Worm (Caenorhabditis elegans) whole organism, L4 larva: ENCODE results near the gene eas-1.

Experiments used
- D1046.2 ChIP-seq: fragments of 200-800 bp; sonication (Bioruptor generic); IDR thresholded peaks from 2 replicates; pipeline ENCODE4 v1.3.6; 2022; ENCODE audit warnings: missing genetic modification characterization, missing compliant biosample characterization
- F37D6.2 ChIP-seq: sonication (generic microtip); optimal IDR thresholded peaks from 2 replicates; lab custom pipeline; 2016; ENCODE audit warnings: mild to moderate bottlenecking, missing genetic modification characterization, missing compliant biosample characterization
- F49E8.2 ChIP-seq: sonication (generic microtip); optimal IDR thresholded peaks from 2 replicates; lab custom pipeline; 2016; ENCODE audit warnings: missing compliant biosample characterization, mild to moderate bottlenecking, missing genetic modification characterization, borderline replicate concordance
- T26A8.4 ChIP-seq: fragments of 200-800 bp; sonication (Bioruptor generic); IDR thresholded peaks from 2 replicates; pipeline ENCODE4 v1.3.6; 2022; ENCODE audit warnings: missing genetic modification characterization, missing compliant biosample characterization
- Y48G9A.11 ChIP-seq: fragments of 200-800 bp; sonication (Bioruptor generic); IDR thresholded peaks from 2 replicates; pipeline ENCODE4 v1.3.6; 2022; ENCODE audit warnings: missing genetic modification reagents, missing genetic modification characterization, missing compliant biosample characterization
- Y75B8A.6 ChIP-seq: fragments of 200-800 bp; sonication (Bioruptor generic); IDR thresholded peaks from 2 replicates; pipeline ENCODE4 v1.3.6; 2022; ENCODE audit warnings: missing genetic modification reagents, missing genetic modification characterization, missing compliant biosample characterization
- ZK337.2 ChIP-seq: fragments of 200-800 bp; sonication (Bioruptor generic); IDR thresholded peaks from 2 replicates; pipeline ENCODE4 v1.3.6; 2022; ENCODE audit warnings: missing genetic modification reagents, missing genetic modification characterization, missing compliant biosample characterization
- arid-1 ChIP-seq: fragments of 200-800 bp; sonication (Bioruptor generic); conservative IDR thresholded peaks from 2 replicates; pipeline ENCODE4 v1.3.6; 2022; ENCODE audit warnings: missing genetic modification reagents, missing genetic modification characterization, missing compliant biosample characterization
- ceh-28 ChIP-seq: fragments of 150-350 bp; optimal IDR thresholded peaks from 2 replicates; lab custom pipeline; 2014; ENCODE audit warnings: missing biosample characterization, missing genetic modification reagents, missing genetic modification characterization
- ceh-44 ChIP-seq: fragments of 200-800 bp; sonication (Bioruptor generic); IDR thresholded peaks from 2 replicates; pipeline ENCODE4 v1.3.6; 2022; ENCODE audit warnings: missing genetic modification reagents, missing genetic modification characterization, missing compliant biosample characterization
- ctbp-1 ChIP-seq: fragments of 200-800 bp; sonication (Bioruptor generic); IDR thresholded peaks from 2 replicates; pipeline ENCODE4 v1.3.6; 2022; ENCODE audit warnings: missing genetic modification reagents, missing genetic modification characterization, missing compliant biosample characterization
- daf-16 ChIP-seq, 3 experiments: sonication (generic microtip); optimal IDR thresholded peaks; 2 replicates each; lab custom pipeline; 2016 to 2017; ENCODE audit warnings: missing genetic modification characterization in 3 of 3, missing genetic modification reagents in 3 of 3, mild to moderate bottlenecking in 2 of 3, missing compliant biosample characterization in 2 of 3, missing biosample characterization in 1 of 3, moderate library complexity in 1 of 3
- dmd-6 ChIP-seq: fragments of 200-800 bp; sonication (Bioruptor generic); IDR thresholded peaks from 2 replicates; pipeline ENCODE4 v1.3.6; 2022; ENCODE audit warnings: missing genetic modification reagents, missing genetic modification characterization, missing compliant biosample characterization
- dmd-8 ChIP-seq: fragments of 200-800 bp; sonication (Bioruptor generic); IDR thresholded peaks from 2 replicates; pipeline ENCODE4 v1.3.6; 2022; ENCODE audit warnings: missing genetic modification characterization, missing compliant biosample characterization
- dmd-9 ChIP-seq: fragments of 200-800 bp; sonication (Bioruptor generic); IDR thresholded peaks from 2 replicates; pipeline ENCODE4 v1.3.6; 2022; ENCODE audit warnings: missing genetic modification reagents, missing genetic modification characterization, missing compliant biosample characterization
- dpl-1 ChIP-seq: fragments of 150-350 bp; optimal IDR thresholded peaks from 2 replicates; lab custom pipeline; 2014; ENCODE audit warnings: missing biosample characterization, missing genetic modification reagents, missing genetic modification characterization
- egl-43 ChIP-seq: fragments of 200-800 bp; sonication (Bioruptor generic); IDR thresholded peaks from 2 replicates; pipeline ENCODE4 v1.3.6; 2022; ENCODE audit warnings: missing genetic modification reagents, missing genetic modification characterization, missing compliant biosample characterization
- hif-1 ChIP-seq, 2 experiments: sonication (generic microtip); optimal IDR thresholded peaks; 2 replicates each; lab custom pipeline; 2016 to 2017; ENCODE audit warnings: missing compliant biosample characterization in 2 of 2, missing genetic modification characterization in 2 of 2, missing genetic modification reagents in 2 of 2, missing genotype in 2 of 2, mild to moderate bottlenecking in 1 of 2
- hlh-11 ChIP-seq: fragments of 200-800 bp; sonication (Bioruptor generic); optimal IDR thresholded peaks from 2 replicates; lab custom pipeline; 2018; ENCODE audit warnings: mild to moderate bottlenecking, missing genetic modification characterization, missing compliant biosample characterization
- hlh-30 ChIP-seq: sonication (generic microtip); optimal IDR thresholded peaks from 2 replicates; lab custom pipeline; 2017; ENCODE audit warnings: antibody characterized with exemption, mild to moderate bottlenecking, missing genetic modification characterization, missing compliant biosample characterization; ENCODE audit not compliant: insufficient read depth
- hmg-1.1 ChIP-seq: fragments of 200-800 bp; sonication (Bioruptor generic); IDR thresholded peaks from 2 replicates; pipeline ENCODE4 v1.3.6; 2022; ENCODE audit warnings: missing genetic modification reagents, missing genetic modification characterization, missing compliant biosample characterization
- lim-7 ChIP-seq: fragments of 200-800 bp; sonication (Bioruptor generic); IDR thresholded peaks from 2 replicates; pipeline ENCODE4 v1.3.6; 2022; ENCODE audit warnings: missing genetic modification characterization, missing compliant biosample characterization
- lin-1 ChIP-seq: fragments of 200-800 bp; sonication (Bioruptor generic); IDR thresholded peaks from 2 replicates; pipeline ENCODE4 v1.3.6; 2022; ENCODE audit warnings: missing genetic modification reagents, missing genetic modification characterization, missing compliant biosample characterization
- lin-13 ChIP-seq: fragments of 150-350 bp; optimal IDR thresholded peaks from 2 replicates; lab custom pipeline; 2014; ENCODE audit warnings: missing biosample characterization, missing genetic modification reagents, missing genetic modification characterization
- lin-15B ChIP-seq: fragments of 150-350 bp; sonication (generic microtip); optimal IDR thresholded peaks from 3 replicates; lab custom pipeline; 2014; ENCODE audit warnings: missing biosample characterization, missing genetic modification characterization
- lin-29 ChIP-seq: fragments of 200-800 bp; sonication (Bioruptor generic); IDR thresholded peaks from 2 replicates; pipeline ENCODE4 v1.3.6; 2022; ENCODE audit warnings: missing genetic modification reagents, missing genetic modification characterization, missing compliant biosample characterization
- lin-38 ChIP-seq: fragments of 200-800 bp; sonication (Bioruptor generic); IDR thresholded peaks from 2 replicates; pipeline ENCODE4 v1.3.6; 2022; ENCODE audit warnings: missing genetic modification reagents, missing genetic modification characterization, missing compliant biosample characterization
- lsy-2 ChIP-seq, 2 experiments: fragments of 150-350 bp in 1 of 2; sonication (generic microtip) in 1 of 2; optimal IDR thresholded peaks; 2 replicates each; lab custom pipeline; 2014 to 2017; ENCODE audit warnings: missing biosample characterization in 2 of 2, missing genetic modification characterization in 2 of 2
- madf-5 ChIP-seq, 2 experiments: fragments of 200-800 bp; sonication (Bioruptor generic); IDR thresholded peaks; 2 replicates each; pipeline ENCODE4 v1.3.6; 2022; ENCODE audit warnings: missing compliant biosample characterization in 2 of 2, missing genetic modification characterization in 2 of 2
- madf-9 ChIP-seq: fragments of 200-800 bp; sonication (Bioruptor generic); conservative IDR thresholded peaks from 2 replicates; pipeline ENCODE4 v1.3.6; 2022; ENCODE audit warnings: missing genetic modification reagents, missing genetic modification characterization, missing compliant biosample characterization
- mdl-1 ChIP-seq, 2 experiments: fragments of 150-350 bp in 1 of 2; sonication (generic microtip) in 1 of 2; optimal IDR thresholded peaks; 2 replicates each; lab custom pipeline; 2014 to 2017; ENCODE audit warnings: missing biosample characterization in 2 of 2, missing genetic modification characterization in 2 of 2
- mep-1 ChIP-seq: fragments of 150-350 bp; sonication (generic microtip); optimal IDR thresholded peaks from 3 replicates; lab custom pipeline; 2014; ENCODE audit warnings: missing biosample characterization, missing genetic modification characterization
- mes-2 ChIP-seq: sonication (generic microtip); optimal IDR thresholded peaks from 2 replicates; lab custom pipeline; 2016; ENCODE audit warnings: missing genotype, mild to moderate bottlenecking, missing genetic modification characterization, missing compliant biosample characterization; ENCODE audit not compliant: poor library complexity, severe bottlenecking
- mxl-2 ChIP-seq: fragments of 200-800 bp; sonication (Bioruptor generic); conservative IDR thresholded peaks from 2 replicates; pipeline ENCODE4 v1.3.6; 2022; ENCODE audit warnings: missing genetic modification reagents, missing genetic modification characterization, missing compliant biosample characterization
- nhr-102 ChIP-seq: sonication (generic microtip); optimal IDR thresholded peaks from 2 replicates; lab custom pipeline; 2016; ENCODE audit warnings: mild to moderate bottlenecking, missing genetic modification characterization, moderate library complexity, missing compliant biosample characterization
- nhr-11 ChIP-seq: fragments of 150-350 bp; optimal IDR thresholded peaks from 2 replicates; lab custom pipeline; 2014; ENCODE audit warnings: missing biosample characterization, missing genetic modification characterization
- nhr-42 ChIP-seq: fragments of 200-800 bp; sonication (Bioruptor generic); IDR thresholded peaks from 2 replicates; pipeline ENCODE4 v1.3.6; 2022; ENCODE audit warnings: missing genetic modification characterization, missing compliant biosample characterization
- nhr-48 ChIP-seq: sonication (generic microtip); optimal IDR thresholded peaks from 2 replicates; lab custom pipeline; 2016; ENCODE audit warnings: mild to moderate bottlenecking, missing genetic modification characterization, missing compliant biosample characterization
- nhr-6 ChIP-seq: fragments of 150-350 bp; optimal IDR thresholded peaks from 2 replicates; lab custom pipeline; 2014; ENCODE audit warnings: missing biosample characterization, missing genetic modification characterization
- nhr-77 ChIP-seq: fragments of 150-350 bp; optimal IDR thresholded peaks from 2 replicates; lab custom pipeline; 2014; ENCODE audit warnings: missing biosample characterization, missing genetic modification characterization
- php-3 ChIP-seq: fragments of 200-800 bp; sonication (Bioruptor generic); IDR thresholded peaks from 2 replicates; pipeline ENCODE4 v1.3.6; 2022; ENCODE audit warnings: missing genetic modification reagents, missing genetic modification characterization, missing compliant biosample characterization
- rbr-2 ChIP-seq: sonication (generic microtip); optimal IDR thresholded peaks from 2 replicates; lab custom pipeline; 2016; ENCODE audit warnings: missing genotype, missing genetic modification characterization, missing compliant biosample characterization
- saeg-2 ChIP-seq: fragments of 200-800 bp; sonication (Bioruptor generic); IDR thresholded peaks from 2 replicates; pipeline ENCODE4 v1.3.6; 2022; ENCODE audit warnings: missing genetic modification reagents, missing genetic modification characterization, missing compliant biosample characterization
- set-16 ChIP-seq: fragments of 200-800 bp; sonication (Bioruptor generic); IDR thresholded peaks from 2 replicates; pipeline ENCODE4 v1.3.6; 2022; ENCODE audit warnings: missing genetic modification reagents, missing genetic modification characterization, missing compliant biosample characterization
- spr-1 ChIP-seq: sonication (generic microtip); optimal IDR thresholded peaks from 2 replicates; lab custom pipeline; 2016; ENCODE audit warnings: mild to moderate bottlenecking, missing genetic modification characterization, missing compliant biosample characterization
- tra-1 ChIP-seq: fragments of 200-800 bp; sonication (Bioruptor generic); IDR thresholded peaks from 2 replicates; pipeline ENCODE4 v1.3.6; 2022; ENCODE audit warnings: missing genetic modification reagents, missing genetic modification characterization, missing compliant biosample characterization
- unc-130 ChIP-seq: sonication (generic microtip); optimal IDR thresholded peaks from 2 replicates; lab custom pipeline; 2016; ENCODE audit warnings: missing genetic modification reagents, missing genetic modification characterization, missing compliant biosample characterization
- vab-7 ChIP-seq: fragments of 200-800 bp; sonication (Bioruptor generic); IDR thresholded peaks from 2 replicates; pipeline ENCODE4 v1.3.6; 2022; ENCODE audit warnings: missing genetic modification reagents, missing genetic modification characterization, missing compliant biosample characterization

Gene eas-1

ce11 chrII:4701482-4702119, 38.6 kb upstream of the eas-1 start, which contains the start of gene unc-85:
Gene unc-85 (plus strand): TSS chrII:4702069.
- TF ChIP-seq dmd-9 (GFP tag; lab: Robert Waterston, UW), result peak; percentile 78
- TF ChIP-seq lin-1 (GFP tag; lab: Robert Waterston, UW), result peak; percentile 88
- peak; percentile 79 for TF ChIP-seq madf-9
- TF ChIP-seq vab-7, result peak; percentile 94
- peak; percentile 59 for TF ChIP-seq dpl-1 (GFP tag; lab: Kevin White, UChicago)
- peak; percentile 67 for TF ChIP-seq lin-15B (tag; lab: Kevin White, UChicago)
- TF ChIP-seq dmd-6, result peak; percentile 83
- TF ChIP-seq unc-130 (GFP tag; lab: Kevin White, UChicago), result peak; percentile 80
- TF ChIP-seq ctbp-1, result peak; percentile 87
- TF ChIP-seq D1046.2 (GFP tag; lab: Robert Waterston, UW), result peak; percentile 96
- TF ChIP-seq ceh-28 (tag; lab: Kevin White, UChicago), result peak; percentile 2
- peak in 1 of 2 experiments; percentile 61 for TF ChIP-seq hif-1 (tag; optimal IDR thresholded peaks at IDR 0.05; lab: Kevin White, UChicago)
- TF ChIP-seq set-16 (GFP tag; lab: Robert Waterston, UW), result peak; percentile 79
- peak; percentile 90 for TF ChIP-seq ceh-44 (GFP tag; lab: Robert Waterston, UW)
- TF ChIP-seq hmg-1.1 (GFP tag; lab: Robert Waterston, UW), result peak; percentile 93
- TF ChIP-seq rbr-2, result peak; percentile 78
- 0 out of 2 replicates have a peak, but pooled peaks have one; percentile 44 for TF ChIP-seq dmd-8
- TF ChIP-seq nhr-11 (tag; lab: Kevin White, UChicago), result peak; percentile 43
- TF ChIP-seq F49E8.2, result peak; percentile 60
- peak; percentile 23; the same call in 1 of the 2 replicates for TF ChIP-seq php-3 (GFP tag; lab: Robert Waterston, UW)
- peak; percentile 70 for TF ChIP-seq spr-1 (tag; lab: Kevin White, UChicago)
- peak; percentile 22 for TF ChIP-seq nhr-48
- peak; percentile 49 for TF ChIP-seq F37D6.2 (tag; lab: Kevin White, UChicago)
- peak; percentile 88 for TF ChIP-seq nhr-42 (GFP tag; lab: Robert Waterston, UW)
- TF ChIP-seq mxl-2 (GFP tag; lab: Robert Waterston, UW), result peak; percentile 83
- TF ChIP-seq lin-38, result peak; percentile 99
- TF ChIP-seq lin-13 (GFP tag; lab: Kevin White, UChicago), result peak; percentile 24
- TF ChIP-seq lim-7 (GFP tag; lab: Robert Waterston, UW), result peak; percentile 62; the same call in 1 of the 2 replicates
- TF ChIP-seq hlh-11 (tag; lab: Kevin White, UChicago), result peak; percentile 72
- peak; percentile 55; the same call in 1 of the 2 replicates for TF ChIP-seq ZK337.2 (GFP tag; lab: Robert Waterston, UW)
- peak; percentile 82 for TF ChIP-seq mep-1 (tag; lab: Kevin White, UChicago)
- TF ChIP-seq lsy-2 (tag; optimal IDR thresholded peaks at IDR 0.05; lab: Kevin White, UChicago), result peak; percentile 71 to 83
- peak; percentile 33 for TF ChIP-seq nhr-6 (tag; lab: Kevin White, UChicago)
- peak; percentile 53 to 61; a peak in 1 of 4 replicates for TF ChIP-seq madf-5 (GFP tag; IDR thresholded peaks at IDR 0.05; lab: Robert Waterston, UW)
- TF ChIP-seq nhr-77 (tag; lab: Kevin White, UChicago), result peak; percentile 23
- TF ChIP-seq Y75B8A.6 (GFP tag; lab: Robert Waterston, UW), result peak; percentile 89
- peak; percentile 91 for TF ChIP-seq tra-1 (GFP tag; lab: Robert Waterston, UW)
- peak; percentile 44 for TF ChIP-seq hlh-30
- TF ChIP-seq nhr-102 (tag; lab: Kevin White, UChicago), result peak; percentile 81
- peak; percentile 82 for TF ChIP-seq egl-43
- TF ChIP-seq arid-1 (GFP tag; lab: Robert Waterston, UW), result peak; percentile 87
- peak in 1 of 2 experiments; percentile 16 for TF ChIP-seq mdl-1 (tag; optimal IDR thresholded peaks at IDR 0.05; lab: Kevin White, UChicago)
- peak; percentile 65; the same call in 1 of the 2 replicates for TF ChIP-seq lin-29 (GFP tag; lab: Robert Waterston, UW)
- TF ChIP-seq T26A8.4 (GFP tag; lab: Robert Waterston, UW), result peak; percentile 92
- TF ChIP-seq daf-16 (GFP tag; optimal IDR thresholded peaks at IDR 0.05; lab: Kevin White, UChicago), result peak in 1 of 2 experiments; percentile 41
- peak; percentile 32 for TF ChIP-seq daf-16 (tag; optimal IDR thresholded peaks at IDR 0.05; lab: Kevin White, UChicago)
- TF ChIP-seq saeg-2, result peak; percentile 74; the same call in 1 of the 2 replicates
- peak; percentile 92 for TF ChIP-seq Y48G9A.11 (GFP tag; lab: Robert Waterston, UW)
- TF ChIP-seq mes-2 (tag; lab: Kevin White, UChicago), result peak; percentile 87
